Fruit fly (Drosophila melanogaster): Measurements from ENCODE around the gene CG15317.

Gene CG15317

DNA sequence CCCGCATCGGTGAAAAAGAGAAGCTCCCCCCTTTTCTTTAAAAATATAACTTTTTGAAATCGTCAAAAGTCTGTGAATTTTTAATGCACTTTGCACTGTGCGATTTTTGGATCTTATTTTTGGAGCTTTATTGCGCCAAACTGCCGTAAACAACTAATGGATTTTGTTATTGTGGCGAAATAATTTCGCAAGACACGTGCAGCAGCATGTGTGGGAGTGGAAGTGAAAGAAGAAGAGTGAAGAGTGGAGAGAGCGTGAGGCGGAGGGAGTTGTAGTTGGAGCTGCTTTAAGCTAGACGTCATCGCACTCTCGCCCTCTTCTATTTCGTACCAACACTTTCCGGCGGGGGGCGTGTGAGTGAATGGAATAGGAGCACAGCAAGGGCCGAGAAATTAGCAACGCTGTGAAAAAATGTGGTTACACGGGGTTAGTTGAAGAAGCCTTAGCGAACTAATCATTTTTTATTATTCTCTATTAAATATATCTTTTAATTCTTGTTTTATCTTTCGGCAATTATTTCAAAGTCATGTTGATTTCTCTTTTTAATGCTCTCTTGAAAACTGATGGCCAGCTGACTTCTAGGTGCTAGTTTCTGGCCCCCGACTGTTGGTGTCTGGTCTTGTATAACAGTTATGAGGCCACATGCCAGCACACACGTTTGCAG, 27.2 kb upstream of the CG15317 start (continued):
- no peak for TF ChIP-seq fru (optimal IDR thresholded peaks at IDR 0.05)
- TF ChIP-seq CG15696 (tag; optimal IDR thresholded peaks at IDR 0.05): peak; percentile 69
- TF ChIP-seq Atf-2 (GFP tag; optimal IDR thresholded peaks at IDR 0.05): no peak
- TF ChIP-seq CG12071 (GFP tag; optimal IDR thresholded peaks at IDR 0.05): peak; percentile 88
- peak; percentile 73 for TF ChIP-seq vfl (GFP tag; optimal IDR thresholded peaks at IDR 0.05)
- peak; percentile 62 for TF ChIP-seq CG2116 (GFP tag; optimal IDR thresholded peaks at IDR 0.05)
- TF ChIP-seq chm (GFP tag; IDR thresholded peaks at IDR 0.05): peak; percentile 93
- peak; percentile 71 for TF ChIP-seq CG1024 (GFP tag; IDR thresholded peaks at IDR 0.05)
- TF ChIP-seq sob (GFP tag; IDR thresholded peaks at IDR 0.05): peak; percentile 94
- peak; percentile 59; the same call in 1 of the 2 replicates for TF ChIP-seq Doc2 (GFP tag; IDR thresholded peaks at IDR 0.05)
- no peak for TF ChIP-seq Sry-δ (GFP tag; optimal IDR thresholded peaks at IDR 0.05)
- TF ChIP-seq CG12659 (GFP tag; optimal IDR thresholded peaks at IDR 0.05): peak; percentile 97
- peak; percentile 87 for TF ChIP-seq CG17568 (GFP tag; optimal IDR thresholded peaks at IDR 0.05)
- peak; percentile 93 for TF ChIP-seq CG2875 (GFP tag; optimal IDR thresholded peaks at IDR 0.05)
- TF ChIP-seq toy (GFP tag; IDR thresholded peaks at IDR 0.05): peak; percentile 87
- TF ChIP-seq cas (GFP tag; IDR thresholded peaks at IDR 0.05): peak; percentile 84
- peak; percentile 89 for TF ChIP-seq CG11247 (GFP tag; IDR thresholded peaks at IDR 0.05)
- TF ChIP-seq NK7.1 (GFP tag; optimal IDR thresholded peaks at IDR 0.05): no peak
- TF ChIP-seq CG15269 (tag; optimal IDR thresholded peaks at IDR 0.05): peak; percentile 97
- peak; percentile 57 for TF ChIP-seq Ravus (GFP tag; IDR thresholded peaks at IDR 0.05)
- TF ChIP-seq CkIIα-i1 (GFP tag; IDR thresholded peaks at IDR 0.05): peak; percentile 36; the same call in 1 of the 2 replicates
- TF ChIP-seq CG32767 (GFP tag; IDR thresholded peaks at IDR 0.05): peak; percentile 91
- TF ChIP-seq caup (GFP tag; optimal IDR thresholded peaks at IDR 0.05; ENCODE audit: severe bottlenecking): peak; percentile 95
- TF ChIP-seq Max (GFP tag; optimal IDR thresholded peaks at IDR 0.05): peak; percentile 82
- TF ChIP-seq br (optimal IDR thresholded peaks at IDR 0.05): no peak
- TF ChIP-seq CG2889 (GFP tag; IDR thresholded peaks at IDR 0.05): peak; percentile 83
- TF ChIP-seq YL-1 (GFP tag; optimal IDR thresholded peaks at IDR 0.05): peak; percentile 78
- TF ChIP-seq sc (optimal IDR thresholded peaks at IDR 0.05): no peak
- TF ChIP-seq sc (GFP tag; optimal IDR thresholded peaks at IDR 0.05): peak; percentile 90
- peak; percentile 95 for TF ChIP-seq CG10209 (GFP tag; optimal IDR thresholded peaks at IDR 0.05)
- peak; percentile 86 for TF ChIP-seq CG10267 (tag; optimal IDR thresholded peaks at IDR 0.05)
- no peak for TF ChIP-seq Stat92E (GFP tag; optimal IDR thresholded peaks at IDR 0.05)
- TF ChIP-seq ara (GFP tag; IDR thresholded peaks at IDR 0.05): peak; percentile 89
- TF ChIP-seq CG12391 (tag; optimal IDR thresholded peaks at IDR 0.05): peak; percentile 96
- peak; percentile 92 for TF ChIP-seq CG17385 (GFP tag; optimal IDR thresholded peaks at IDR 0.05)
- TF ChIP-seq CG14014 (GFP tag; IDR thresholded peaks at IDR 0.05): peak; percentile 92
- TF ChIP-seq so (GFP tag; IDR thresholded peaks at IDR 0.05): peak; percentile 95
- peak; percentile 91 for TF ChIP-seq CG12769 (tag; optimal IDR thresholded peaks at IDR 0.05)
- TF ChIP-seq Ada2b (GFP tag; IDR thresholded peaks at IDR 0.05): peak; percentile 89
- no peak for TF ChIP-seq Sin3A (optimal IDR thresholded peaks at IDR 0.05)
- peak; percentile 92 for TF ChIP-seq CG6254 (GFP tag; optimal IDR thresholded peaks at IDR 0.05)
- peak; percentile 93 for TF ChIP-seq CG15011 (GFP tag; optimal IDR thresholded peaks at IDR 0.05)
- peak; percentile 57 for TF ChIP-seq chn (GFP tag; optimal IDR thresholded peaks at IDR 0.05)
- TF ChIP-seq ttk (GFP tag; IDR thresholded peaks at IDR 0.05): peak; percentile 88
- TF ChIP-seq crol (GFP tag; IDR thresholded peaks at IDR 0.05): peak; percentile 84
- peak; percentile 88 for TF ChIP-seq CG10431 (GFP tag; optimal IDR thresholded peaks at IDR 0.05)
- peak; percentile 81 for TF ChIP-seq CG18011 (GFP tag; optimal IDR thresholded peaks at IDR 0.05)
- no peak for TF ChIP-seq Lpt (GFP tag; optimal IDR thresholded peaks at IDR 0.05)
- TF ChIP-seq CG17361 (GFP tag; IDR thresholded peaks at IDR 0.05): peak; percentile 94
- TF ChIP-seq kay (GFP tag; optimal IDR thresholded peaks at IDR 0.05): peak; percentile 81
- peak; percentile 59 for TF ChIP-seq slp2 (GFP tag; optimal IDR thresholded peaks at IDR 0.05)

Measured in whole organism, embryonic.